Worm (Caenorhabditis elegans): Measurements from ENCODE around the gene fbxa-108.

fbxa-108 gene

ce11 chrV:17664367-17664766 lies 5.2 kb upstream of the fbxa-108 start (continued):
- TF ChIP-seq cey-2 (tag; optimal IDR thresholded peaks at IDR 0.05; ENCODE audit: borderline replicate concordance, insufficient read depth) (no peak), daf-12 (tag; optimal IDR thresholded peaks at IDR 0.05) (no peak), aha-1 (tag) (peak; percentile 3), F49E8.2 (tag; optimal IDR thresholded peaks at IDR 0.05; ENCODE audit: borderline replicate concordance) (no peak), nhr-77 (tag; optimal IDR thresholded peaks at IDR 0.05) (no peak), hlh-11 (tag; optimal IDR thresholded peaks at IDR 0.05) (no peak)

ce11 chrV:17662260-17662659 lies 3.1 kb upstream of the fbxa-108 start:
- TF ChIP-seq tra-1 (GFP tag; IDR thresholded peaks at IDR 0.05) (0 out of 2 replicates have a peak, but pooled peaks have one; percentile 34), dve-1 (tag; optimal IDR thresholded peaks at IDR 0.05; ENCODE audit: insufficient read depth) (no peak), cey-2 (tag; optimal IDR thresholded peaks at IDR 0.05; ENCODE audit: borderline replicate concordance, insufficient read depth) (no peak), php-3 (GFP tag; IDR thresholded peaks at IDR 0.05) (peak; percentile 65; the same call in 1 of the 2 replicates), T26A8.4 (GFP tag; IDR thresholded peaks at IDR 0.05) (no peak), vab-7 (GFP tag; IDR thresholded peaks at IDR 0.05) (no peak), egl-27 (tag; optimal IDR thresholded peaks at IDR 0.05) (no peak), pqm-1 (tag; optimal IDR thresholded peaks at IDR 0.05) (peak; percentile 82), lir-3 (tag; optimal IDR thresholded peaks at IDR 0.05) (no peak), lin-15B (tag; optimal IDR thresholded peaks at IDR 0.05) (no peak), R02D3.7 (tag; optimal IDR thresholded peaks at IDR 0.05) (no peak), Y5F2A.4 (GFP tag; optimal IDR thresholded peaks at IDR 0.05) (no peak), D1046.2 (GFP tag; IDR thresholded peaks at IDR 0.05) (no peak), Y75B8A.6 (GFP tag; IDR thresholded peaks at IDR 0.05) (no peak), ctbp-1 (GFP tag; IDR thresholded peaks at IDR 0.05) (no peak), spr-1 (tag; optimal IDR thresholded peaks at IDR 0.05) (no peak), pha-4 (GFP tag; IDR thresholded peaks at IDR 0.05) (no peak), pha-4 (tag; optimal IDR thresholded peaks at IDR 0.05) (no peak), egl-43 (GFP tag; IDR thresholded peaks at IDR 0.05) (no peak), daf-19 (GFP tag; conservative IDR thresholded peaks at IDR 0.05) (no peak), nhr-111 (GFP tag; optimal IDR thresholded peaks at IDR 0.05) (no peak), mes-2 (tag; optimal IDR thresholded peaks at IDR 0.05; ENCODE audit: poor library complexity, severe bottlenecking) (no peak), ZK337.2 (GFP tag; IDR thresholded peaks at IDR 0.05) (no peak), lin-1 (GFP tag; IDR thresholded peaks at IDR 0.05) (no peak), zfp-2 (tag; optimal IDR thresholded peaks at IDR 0.05) (no peak), unc-39 (tag; optimal IDR thresholded peaks at IDR 0.05) (no peak), ceh-62 (tag; optimal IDR thresholded peaks at IDR 0.05) (no peak), ceh-32 (tag; optimal IDR thresholded peaks at IDR 0.05; ENCODE audit: poor library complexity) (no peak), ceh-44 (GFP tag; IDR thresholded peaks at IDR 0.05) (no peak), fkh-10 (GFP tag; optimal IDR thresholded peaks at IDR 0.05) (no peak), aha-1 (tag) (peak; percentile 40), ztf-7 (tag; optimal IDR thresholded peaks at IDR 0.05) (no peak), F44E2.7 (GFP tag; IDR thresholded peaks at IDR 0.05) (no peak), lin-39 (tag; optimal IDR thresholded peaks at IDR 0.05) (no peak), F10B5.3 (tag; optimal IDR thresholded peaks at IDR 0.05) (no peak), set-16 (GFP tag; IDR thresholded peaks at IDR 0.05) (no peak), zfp-3 (GFP tag; conservative IDR thresholded peaks at IDR 0.05) (no peak), duxl-1 (tag; optimal IDR thresholded peaks at IDR 0.05; ENCODE audit: poor library complexity) (no peak), nhr-28 (tag; optimal IDR thresholded peaks at IDR 0.05) (peak; percentile 58), lim-7 (GFP tag; IDR thresholded peaks at IDR 0.05) (no peak), ztf-11 (tag; optimal IDR thresholded peaks at IDR 0.05) (no peak), daf-8 (GFP tag; IDR thresholded peaks at IDR 0.05) (no peak), attf-4 (tag; optimal IDR thresholded peaks at IDR 0.05) (no peak), nhr-25 (tag; optimal IDR thresholded peaks at IDR 0.05; ENCODE audit: borderline replicate concordance, insufficient read depth) (no peak), nhr-42 (GFP tag; IDR thresholded peaks at IDR 0.05) (no peak), sdz-12 (GFP tag; optimal IDR thresholded peaks at IDR 0.05) (no peak)

All from whole organism, L4 larva.